Fruit fly (Drosophila melanogaster) whole organism, prepupa: ENCODE data around the gene CG15385.

Source experiments
- Blimp-1 ChIP-seq: fragments of 200-800 bp; sonication (Bioruptor generic); optimal IDR thresholded peaks from 3 replicates; lab custom pipeline; 2017; ENCODE audit warnings: missing biosample characterization, missing genetic modification characterization, mild to moderate bottlenecking, moderate library complexity, missing genetic modification reagents
- CG10631 ChIP-seq: fragments of 200-800 bp; sonication (Bioruptor generic); optimal IDR thresholded peaks from 2 replicates; lab custom pipeline; 2016; ENCODE audit warnings: missing biosample characterization, missing genetic modification characterization
- CG10669 ChIP-seq: fragments of 200-800 bp; sonication (Bioruptor generic); optimal IDR thresholded peaks from 3 replicates; lab custom pipeline; 2018; ENCODE audit warnings: missing biosample characterization, mild to moderate bottlenecking, missing genetic modification characterization, moderate library complexity
- CG11762 ChIP-seq: fragments of 200-800 bp; sonication (Bioruptor generic); optimal IDR thresholded peaks from 3 replicates; lab custom pipeline; 2016; ENCODE audit warnings: missing biosample characterization, missing genetic modification characterization; ENCODE audit not compliant: insufficient read depth
- CG1621 ChIP-seq: fragments of 200-800 bp; sonication (Bioruptor generic); optimal IDR thresholded peaks from 3 replicates; lab custom pipeline; 2018; ENCODE audit warnings: missing biosample characterization, mild to moderate bottlenecking, missing genetic modification characterization
- CG16779 ChIP-seq: fragments of 200-800 bp; sonication (Bioruptor generic); optimal IDR thresholded peaks from 3 replicates; lab custom pipeline; 2017; ENCODE audit warnings: missing biosample characterization, mild to moderate bottlenecking, missing genetic modification characterization
- CG3032 ChIP-seq: fragments of 200-800 bp; optimal IDR thresholded peaks from 2 replicates; lab custom pipeline; 2019; ENCODE audit warnings: missing biosample characterization, mild to moderate bottlenecking, missing genetic modification characterization, moderate library complexity
- CG31627 ChIP-seq: fragments of 200-800 bp; sonication (Bioruptor generic); optimal IDR thresholded peaks from 3 replicates; lab custom pipeline; 2016; ENCODE audit warnings: missing biosample characterization, missing genetic modification characterization
- CG34406 ChIP-seq: fragments of 200-800 bp; sonication (Bioruptor generic); optimal IDR thresholded peaks from 3 replicates; lab custom pipeline; 2016; ENCODE audit warnings: missing biosample characterization, missing genetic modification characterization
- CG3919 ChIP-seq: fragments of 200-800 bp; sonication (Bioruptor generic); optimal IDR thresholded peaks from 3 replicates; lab custom pipeline; 2016; ENCODE audit warnings: missing biosample characterization, missing genetic modification characterization
- CG4318 ChIP-seq: fragments of 200-800 bp; sonication (Bioruptor generic); optimal IDR thresholded peaks from 3 replicates; lab custom pipeline; 2017; ENCODE audit warnings: missing biosample characterization, mild to moderate bottlenecking, missing genetic modification characterization
- CG6276 ChIP-seq: fragments of 200-800 bp; sonication (Bioruptor generic); optimal IDR thresholded peaks from 2 replicates; lab custom pipeline; 2017; ENCODE audit warnings: missing biosample characterization, mild to moderate bottlenecking, missing genetic modification characterization
- CG6792 ChIP-seq: fragments of 200-800 bp; sonication (Bioruptor generic); optimal IDR thresholded peaks from 3 replicates; lab custom pipeline; 2016; ENCODE audit warnings: missing biosample characterization, missing genetic modification characterization
- CG6808 ChIP-seq: fragments of 200-800 bp; sonication (Bioruptor generic); optimal IDR thresholded peaks from 3 replicates; lab custom pipeline; 2017; ENCODE audit warnings: missing biosample characterization, missing genetic modification characterization, mild to moderate bottlenecking, moderate library complexity, missing genetic modification reagents
- CG7368 ChIP-seq: fragments of 200-800 bp; sonication (Bioruptor generic); optimal IDR thresholded peaks from 3 replicates; lab custom pipeline; 2016; ENCODE audit warnings: missing biosample characterization, missing genetic modification characterization
- CG8119 ChIP-seq: fragments of 200-800 bp; sonication (Bioruptor generic); IDR thresholded peaks from 3 replicates; pipeline ENCODE4 v1.3.6; 2022; ENCODE audit warnings: missing biosample characterization, missing genetic modification characterization
- CG8632 ChIP-seq: fragments of 200-800 bp; sonication (Bioruptor generic); optimal IDR thresholded peaks from 3 replicates; lab custom pipeline; 2016; ENCODE audit warnings: missing biosample characterization, missing genetic modification characterization
- CG9139 ChIP-seq: fragments of 200-800 bp; sonication (Bioruptor generic); optimal IDR thresholded peaks from 3 replicates; lab custom pipeline; 2017; ENCODE audit warnings: missing biosample characterization, mild to moderate bottlenecking, missing genetic modification characterization
- Eip75B ChIP-seq: fragments of 200-800 bp; sonication (Bioruptor generic); optimal IDR thresholded peaks from 3 replicates; lab custom pipeline; 2016; ENCODE audit warnings: missing biosample characterization, missing genetic modification characterization
- Eip78C ChIP-seq: fragments of 200-800 bp; sonication (Bioruptor generic); peaks from one replicate; lab custom pipeline; 2016; ENCODE audit warnings: missing biosample characterization, missing genetic modification characterization
- Ets21C ChIP-seq: fragments of 200-800 bp; sonication (Bioruptor generic); optimal IDR thresholded peaks from 3 replicates; lab custom pipeline; 2016; ENCODE audit warnings: missing biosample characterization, missing genetic modification characterization
- Ets96B ChIP-seq: fragments of 200-800 bp; optimal IDR thresholded peaks from 2 replicates; lab custom pipeline; 2019; ENCODE audit warnings: missing biosample characterization, mild to moderate bottlenecking, missing genetic modification characterization, moderate library complexity
- Gug ChIP-seq: fragments of 200-800 bp; sonication (Bioruptor generic); IDR thresholded peaks from 2 replicates; pipeline ENCODE4 v1.3.6; 2022; ENCODE audit warnings: missing biosample characterization, missing genetic modification characterization
- Hr38 ChIP-seq: sonication (Bioruptor generic); optimal IDR thresholded peaks from 2 replicates; lab custom pipeline; 2016; ENCODE audit warnings: missing biosample characterization, missing genetic modification characterization
- Hr4 ChIP-seq: fragments of 200-800 bp; sonication (Bioruptor generic); optimal IDR thresholded peaks from 3 replicates; lab custom pipeline; 2016; ENCODE audit warnings: missing biosample characterization, missing genetic modification characterization
- Lpt ChIP-seq: fragments of 200-800 bp; sonication (Bioruptor generic); optimal IDR thresholded peaks from 3 replicates; lab custom pipeline; 2016; ENCODE audit warnings: missing biosample characterization, missing genetic modification characterization
- Met ChIP-seq: fragments of 200-800 bp; sonication (Bioruptor generic); optimal IDR thresholded peaks from 3 replicates; lab custom pipeline; 2016; ENCODE audit warnings: missing biosample characterization, missing genetic modification characterization
- OdsH ChIP-seq: fragments of 200-800 bp; sonication (Bioruptor generic); optimal IDR thresholded peaks from 3 replicates; lab custom pipeline; 2016; ENCODE audit warnings: missing biosample characterization, missing genetic modification characterization
- Smox ChIP-seq: fragments of 200-800 bp; sonication (Bioruptor generic); optimal IDR thresholded peaks from 3 replicates; lab custom pipeline; 2016; ENCODE audit warnings: missing biosample characterization, missing genetic modification characterization
- Sox14 ChIP-seq: fragments of 200-800 bp; sonication (Bioruptor generic); optimal IDR thresholded peaks from 3 replicates; lab custom pipeline; 2016; ENCODE audit warnings: missing biosample characterization, missing genetic modification characterization
- Sox15 ChIP-seq: fragments of 200-800 bp; sonication (Bioruptor generic); optimal IDR thresholded peaks from 3 replicates; lab custom pipeline; 2016; ENCODE audit warnings: missing biosample characterization, missing genetic modification characterization
- acj6 ChIP-seq: fragments of 200-800 bp; sonication (Bioruptor generic); optimal IDR thresholded peaks from 3 replicates; lab custom pipeline; 2016; ENCODE audit warnings: missing biosample characterization, missing genetic modification characterization
- cyc ChIP-seq: fragments of 200-800 bp; sonication (Bioruptor generic); optimal IDR thresholded peaks from 3 replicates; lab custom pipeline; 2016; ENCODE audit warnings: missing biosample characterization, missing genetic modification characterization
- dac ChIP-seq: fragments of 200-800 bp; sonication (Bioruptor generic); optimal IDR thresholded peaks from 2 replicates; lab custom pipeline; 2017; ENCODE audit warnings: missing biosample characterization, mild to moderate bottlenecking, missing genetic modification characterization
- dsx ChIP-seq: fragments of 200-800 bp; optimal IDR thresholded peaks from 3 replicates; lab custom pipeline; 2019; ENCODE audit warnings: missing biosample characterization, mild to moderate bottlenecking, missing genetic modification characterization, moderate library complexity; ENCODE audit not compliant: poor library complexity, severe bottlenecking
- eg ChIP-seq: fragments of 200-800 bp; sonication (Bioruptor generic); IDR thresholded peaks from 3 replicates; pipeline ENCODE4 v1.3.6; 2022; ENCODE audit warnings: missing biosample characterization, missing genetic modification characterization
- fd59A ChIP-seq: fragments of 200-800 bp; sonication (Bioruptor generic); optimal IDR thresholded peaks from 2 replicates; lab custom pipeline; 2017; ENCODE audit warnings: missing biosample characterization, mild to moderate bottlenecking, missing genetic modification characterization, missing genetic modification reagents
- fd85E ChIP-seq: fragments of 200-800 bp; sonication (Bioruptor generic); optimal IDR thresholded peaks from 3 replicates; lab custom pipeline; 2016; ENCODE audit warnings: missing biosample characterization, missing genetic modification characterization
- fkh ChIP-seq: fragments of 200-800 bp; sonication (Bioruptor generic); optimal IDR thresholded peaks from 3 replicates; lab custom pipeline; 2017; ENCODE audit warnings: missing biosample characterization, mild to moderate bottlenecking, missing genetic modification characterization, moderate library complexity
- salr ChIP-seq, 2 experiments: fragments of 200-800 bp; sonication (Bioruptor generic); optimal IDR thresholded peaks; 3 replicates each; lab custom pipeline; 2016 to 2018; ENCODE audit warnings: missing biosample characterization in 2 of 2, missing genetic modification characterization in 2 of 2, mild to moderate bottlenecking in 1 of 2
- spab ChIP-seq: fragments of 200-800 bp; sonication (Bioruptor generic); optimal IDR thresholded peaks from 2 replicates; lab custom pipeline; 2017; ENCODE audit warnings: missing biosample characterization, mild to moderate bottlenecking, missing genetic modification characterization, missing genetic modification reagents
- ss ChIP-seq, 2 experiments: fragments of 200-800 bp; sonication (Bioruptor generic); optimal IDR thresholded peaks; 2 replicates in 1 of 2; 3 replicates in 1 of 2; lab custom pipeline; 2017 to 2018; ENCODE audit warnings: mild to moderate bottlenecking in 2 of 2, missing biosample characterization in 2 of 2, missing genetic modification characterization in 2 of 2, moderate library complexity in 1 of 2
- vri ChIP-seq: fragments of 200-800 bp; sonication (Bioruptor generic); optimal IDR thresholded peaks from 3 replicates; lab custom pipeline; 2016; ENCODE audit warnings: missing biosample characterization, mild to moderate bottlenecking, missing genetic modification characterization

Gene CG15385

dm6 chr2L:2202853-2203717 lies 9.3 kb downstream of the CG15385 start (continued):
- TF ChIP-seq CG9139 (peak; percentile 57), Blimp-1 (GFP tag; lab: Kevin White, UChicago) (peak; percentile 99), CG16779 (peak; percentile 39), CG6276 (GFP tag; lab: Kevin White, UChicago) (peak; percentile 62), Hr38 (GFP tag; lab: Kevin White, UChicago) (no peak), Met (GFP tag; lab: Kevin White, UChicago) (peak; percentile 66), CG3032 (tag; lab: Kevin White, UChicago) (peak; percentile 45), CG10669 (GFP tag; lab: Kevin White, UChicago) (peak; percentile 14), CG11762 (GFP tag; lab: Kevin White, UChicago) (peak; percentile 40), Gug (GFP tag; lab: Robert Waterston, UW) (peak; percentile 66; the same call in 1 of the 2 replicates), vri (peak; percentile 80), CG4318 (GFP tag; lab: Kevin White, UChicago) (no peak), CG7368 (GFP tag; lab: Kevin White, UChicago) (peak; percentile 6), ss (GFP tag; optimal IDR thresholded peaks at IDR 0.05; lab: Kevin White, UChicago) (peak; percentile 72 to 90)

dm6 chr2L:2202018-2202852 lies 10.1 kb downstream of the CG15385 start:
- peak; percentile 100 for TF ChIP-seq eg
- peak; percentile 98 for TF ChIP-seq Blimp-1 (GFP tag; lab: Kevin White, UChicago)
- peak; percentile 99 for TF ChIP-seq CG1621 (tag; lab: Kevin White, UChicago)
- peak; percentile 100 for TF ChIP-seq CG10669 (GFP tag; lab: Kevin White, UChicago)
- peak; percentile 100 for TF ChIP-seq Eip75B
- TF ChIP-seq CG7368 (GFP tag; lab: Kevin White, UChicago) = peak; percentile 100
- peak; percentile 100 for TF ChIP-seq CG31627 (GFP tag; lab: Kevin White, UChicago)
- TF ChIP-seq fkh = peak; percentile 66
- TF ChIP-seq cyc (GFP tag; lab: Kevin White, UChicago) = peak; percentile 100
- peak; percentile 100 for TF ChIP-seq spab
- peak; percentile 98 for TF ChIP-seq fd85E
- peak; percentile 100 for TF ChIP-seq CG6276 (GFP tag; lab: Kevin White, UChicago)
- TF ChIP-seq Hr4 = peak; percentile 100
- TF ChIP-seq Sox15 (GFP tag; lab: Kevin White, UChicago) = peak; percentile 99
- TF ChIP-seq Eip78C = peak; percentile 100
- peak; percentile 99 for TF ChIP-seq CG16779
- TF ChIP-seq CG6808 (GFP tag; lab: Kevin White, UChicago) = peak; percentile 99
- peak; percentile 100 for TF ChIP-seq CG3919 (GFP tag; lab: Kevin White, UChicago)
- peak; percentile 100 for TF ChIP-seq Smox (GFP tag; lab: Kevin White, UChicago)
- peak; percentile 100 for TF ChIP-seq CG8119 (GFP tag; lab: Robert Waterston, UW)
- peak; percentile 98 for TF ChIP-seq Hr38 (GFP tag; lab: Kevin White, UChicago)
- peak; percentile 100 for TF ChIP-seq CG34406 (GFP tag; lab: Kevin White, UChicago)
- TF ChIP-seq fd59A = peak; percentile 99
- peak; percentile 100 for TF ChIP-seq CG10631 (GFP tag; lab: Kevin White, UChicago)
- TF ChIP-seq OdsH (GFP tag; lab: Kevin White, UChicago) = peak; percentile 100
- peak; percentile 100 for TF ChIP-seq CG6792 (GFP tag; lab: Kevin White, UChicago)
- peak; percentile 100 for TF ChIP-seq Ets21C (GFP tag; lab: Kevin White, UChicago)
- peak; percentile 100 for TF ChIP-seq CG8632
- peak; percentile 100 for TF ChIP-seq Met (GFP tag; lab: Kevin White, UChicago)
- TF ChIP-seq Lpt (GFP tag; lab: Kevin White, UChicago) = peak; percentile 100
- peak; percentile 99 for TF ChIP-seq dac (GFP tag; lab: Kevin White, UChicago)
- TF ChIP-seq salr (GFP tag; optimal IDR thresholded peaks at IDR 0.05; lab: Kevin White, UChicago) = peak; percentile 99 to 100
- peak; percentile 100 for TF ChIP-seq CG4318 (GFP tag; lab: Kevin White, UChicago)
- peak; percentile 99 for TF ChIP-seq dsx (GFP tag; lab: Kevin White, UChicago)
- TF ChIP-seq CG3032 (tag; lab: Kevin White, UChicago) = peak; percentile 100
- peak; percentile 100 for TF ChIP-seq CG11762 (GFP tag; lab: Kevin White, UChicago)
- peak; percentile 100 for TF ChIP-seq CG9139
- TF ChIP-seq Ets96B = peak; percentile 100
- TF ChIP-seq acj6 = peak; percentile 100
- TF ChIP-seq Sox14 (GFP tag; lab: Kevin White, UChicago) = peak; percentile 100
